Worm (Caenorhabditis elegans) whole organism, early embryonic: Measurements from ENCODE around the gene clec-52.
"Not testable (repeated sequence)": the region's sequence is repeated elsewhere in the genome, so short reads cannot be mapped to it uniquely, and the experiment has no call there.

Experiments used
- B0310.2 ChIP-seq: sonication (generic microtip); optimal IDR thresholded peaks from 2 replicates; lab custom pipeline; 2016; ENCODE audit warnings: mild to moderate bottlenecking, missing genetic modification characterization, missing compliant biosample characterization
- F13C5.2 ChIP-seq: sonication (generic microtip); optimal IDR thresholded peaks from 2 replicates; lab custom pipeline; 2017; ENCODE audit warnings: mild to moderate bottlenecking, missing genetic modification characterization, inconsistent platforms, missing compliant biosample characterization
- aly-1 ChIP-seq: sonication (generic microtip); optimal IDR thresholded peaks from 2 replicates; lab custom pipeline; 2016; ENCODE audit warnings: missing genetic modification characterization, missing compliant biosample characterization
- ceh-36 ChIP-seq: sonication (generic microtip); optimal IDR thresholded peaks from 2 replicates; lab custom pipeline; 2016; ENCODE audit warnings: missing genetic modification characterization, inconsistent platforms, missing compliant biosample characterization
- ets-7 ChIP-seq: sonication (generic microtip); optimal IDR thresholded peaks from 2 replicates; lab custom pipeline; 2016; ENCODE audit warnings: missing genotype, missing genetic modification characterization, missing compliant biosample characterization
- hmbx-1 ChIP-seq: sonication (generic microtip); optimal IDR thresholded peaks from 2 replicates; lab custom pipeline; 2016; ENCODE audit warnings: mild to moderate bottlenecking, missing genetic modification characterization, missing compliant biosample characterization
- hmg-4 ChIP-seq: fragments of 200-800 bp; sonication (Bioruptor generic); optimal IDR thresholded peaks from 2 replicates; lab custom pipeline; 2018; ENCODE audit warnings: mild to moderate bottlenecking, missing genetic modification characterization, missing compliant biosample characterization
- hnd-1 ChIP-seq: sonication (generic microtip); optimal IDR thresholded peaks from 2 replicates; lab custom pipeline; 2016; ENCODE audit warnings: missing genetic modification characterization, missing compliant biosample characterization
- scrt-1 ChIP-seq: fragments of 200-800 bp; sonication (Bioruptor generic); IDR thresholded peaks from 2 replicates; pipeline ENCODE4 v1.3.6; 2022; ENCODE audit warnings: missing genetic modification characterization, missing compliant biosample characterization
- sea-1 ChIP-seq: fragments of 200-800 bp; sonication (Bioruptor generic); conservative IDR thresholded peaks from 2 replicates; pipeline ENCODE4 v1.3.6; 2022; ENCODE audit warnings: missing genetic modification characterization, missing compliant biosample characterization
- tbx-11 ChIP-seq: fragments of 200-800 bp; sonication (Bioruptor generic); IDR thresholded peaks from 2 replicates; pipeline ENCODE4 v1.3.6; 2022; ENCODE audit warnings: missing genetic modification characterization, missing compliant biosample characterization
- tra-4 ChIP-seq: sonication (generic microtip); optimal IDR thresholded peaks from 2 replicates; lab custom pipeline; 2017; ENCODE audit warnings: missing genetic modification characterization, missing compliant biosample characterization

clec-52 gene

DNA sequence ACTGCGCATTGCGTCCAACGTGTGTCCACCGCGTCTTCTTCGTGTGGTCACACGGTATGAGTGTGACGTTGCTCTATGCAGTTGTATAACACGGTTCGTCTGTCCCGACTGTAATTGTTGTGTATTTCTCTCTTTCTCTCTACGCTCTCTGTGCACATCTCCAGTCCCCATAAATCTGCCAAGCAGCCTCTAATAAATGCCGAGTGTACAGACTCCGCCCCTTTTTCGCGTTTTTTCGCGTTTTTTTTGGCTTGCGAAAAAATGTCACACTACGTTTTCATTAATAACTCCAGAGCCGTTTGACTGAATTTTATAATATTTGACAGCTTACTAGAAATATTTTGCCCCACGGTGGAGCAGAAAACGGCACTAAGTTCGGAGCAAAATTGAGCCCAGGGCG lies 46.2 kb downstream of the clec-52 start, which contains the start of gene erp-44.3:
Gene erp-44.3 (plus strand): TSS at position 301 of the 400 bp plus-strand sequence.
- TF ChIP-seq B0310.2 (tag; lab: Kevin White, UChicago); F13C5.2; ets-7 (tag; lab: Kevin White, UChicago): not testable (repeated sequence)

DNA sequence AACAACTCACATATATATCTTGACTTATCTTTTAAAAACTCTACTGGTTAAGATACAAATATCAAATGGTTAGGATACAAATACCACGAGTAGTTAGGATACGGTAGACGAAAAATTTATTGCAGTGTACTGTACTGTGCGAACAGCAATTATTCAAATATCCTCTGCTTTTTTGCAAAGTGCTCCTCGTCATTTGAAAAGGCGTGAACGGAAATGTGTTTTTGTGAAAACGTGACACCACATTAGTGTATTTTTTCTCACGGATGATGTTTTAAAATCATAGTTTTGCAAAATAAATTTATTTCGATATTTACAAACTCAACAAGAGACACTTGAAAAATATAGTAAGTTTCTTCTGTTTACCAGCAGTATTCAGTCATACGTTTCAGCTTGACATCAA lies 49.8 kb downstream of the clec-52 start, which contains the start of gene F42G8.8:
Gene F42G8.8 (plus strand): TSS at position 301 of the 400 bp plus-strand sequence.
- TF ChIP-seq tbx-11 (GFP tag; lab: Robert Waterston, UW) = no peak
- TF ChIP-seq tra-4 (tag; lab: Kevin White, UChicago) = no peak
- TF ChIP-seq ceh-36 (tag; lab: Kevin White, UChicago) = no peak
- no peak for TF ChIP-seq hmg-4
- TF ChIP-seq scrt-1 (GFP tag; lab: Robert Waterston, UW) = no peak
- no peak for TF ChIP-seq F13C5.2
- TF ChIP-seq hnd-1 = no peak
- no peak for TF ChIP-seq hmbx-1 (tag; lab: Kevin White, UChicago)
- TF ChIP-seq sea-1 = no peak
- no peak for TF ChIP-seq aly-1 (tag; lab: Kevin White, UChicago)
